Fruit fly (Drosophila melanogaster) whole organism, embryonic: ENCODE measurements around the gene CG17768.

Source experiments
- Adf1 ChIP-seq: fragments of 200-800 bp; sonication (Bioruptor generic); IDR thresholded peaks from 2 replicates; pipeline ENCODE4 v1.3.6; 2022; ENCODE audit warnings: missing biosample characterization, missing genetic modification characterization
- B-H1 ChIP-seq: fragments of 200-800 bp; sonication (Bioruptor generic); IDR thresholded peaks from 3 replicates; pipeline ENCODE4 v1.3.6; 2022; ENCODE audit warnings: missing biosample characterization, missing genetic modification characterization
- CG10267 ChIP-seq: fragments of 200-800 bp; sonication (Bioruptor generic); optimal IDR thresholded peaks from 2 replicates; lab custom pipeline; 2018; ENCODE audit warnings: missing biosample characterization, mild to moderate bottlenecking, missing genetic modification characterization, moderate library complexity
- CG10565 ChIP-seq: fragments of 200-800 bp; sonication (Bioruptor generic); optimal IDR thresholded peaks from 3 replicates; lab custom pipeline; 2016; ENCODE audit warnings: missing biosample characterization, mild to moderate bottlenecking, missing genetic modification characterization
- CG12155 ChIP-seq: fragments of 200-800 bp; sonication (Bioruptor generic); optimal IDR thresholded peaks from 3 replicates; lab custom pipeline; 2016; ENCODE audit warnings: missing biosample characterization, missing genetic modification characterization
- CG13287 ChIP-seq: fragments of 200-800 bp; sonication (Bioruptor generic); IDR thresholded peaks from 2 replicates; pipeline ENCODE4 v1.3.6; 2022; ENCODE audit warnings: missing biosample characterization, missing genetic modification characterization; ENCODE audit not compliant: partially characterized antibody
- CG13296 ChIP-seq: fragments of 200-800 bp; sonication (Bioruptor generic); optimal IDR thresholded peaks from 3 replicates; lab custom pipeline; 2018; ENCODE audit warnings: missing biosample characterization, mild to moderate bottlenecking, missing genetic modification characterization
- CG14860 ChIP-seq: fragments of 200-800 bp; sonication (Bioruptor generic); IDR thresholded peaks from 3 replicates; pipeline ENCODE4 v1.3.6; 2022; ENCODE audit warnings: missing biosample characterization, missing genetic modification characterization; ENCODE audit not compliant: partially characterized antibody
- CG15479 ChIP-seq: fragments of 200-800 bp; sonication (Bioruptor generic); optimal IDR thresholded peaks from 3 replicates; lab custom pipeline; 2019; ENCODE audit warnings: missing biosample characterization, mild to moderate bottlenecking, missing genetic modification characterization, moderate library complexity
- CG16779 ChIP-seq: fragments of 200-800 bp; sonication (Bioruptor generic); IDR thresholded peaks from 2 replicates; pipeline ENCODE4 v1.3.6; 2022; ENCODE audit warnings: missing biosample characterization, missing genetic modification characterization
- CG3065 ChIP-seq: fragments of 200-800 bp; sonication (Bioruptor generic); optimal IDR thresholded peaks from 2 replicates; lab custom pipeline; 2016; ENCODE audit warnings: missing biosample characterization, missing genetic modification characterization
- CG4404 ChIP-seq: fragments of 200-800 bp; sonication (Bioruptor generic); IDR thresholded peaks from 2 replicates; pipeline ENCODE4 v1.3.6; 2022; ENCODE audit warnings: missing biosample characterization, missing genetic modification characterization
- CG4854 ChIP-seq: fragments of 200-800 bp; sonication (Bioruptor generic); optimal IDR thresholded peaks from 2 replicates; lab custom pipeline; 2016; ENCODE audit warnings: missing biosample characterization, missing genetic modification characterization, inconsistent platforms
- CG6254 ChIP-seq: fragments of 200-800 bp; sonication (Bioruptor generic); optimal IDR thresholded peaks from 3 replicates; lab custom pipeline; 2017; ENCODE audit warnings: mild to moderate bottlenecking, missing biosample characterization, missing genetic modification reagents, missing genetic modification characterization
- CG6854 ChIP-seq: fragments of 200-800 bp; sonication (Bioruptor generic); optimal IDR thresholded peaks from 3 replicates; lab custom pipeline; 2017; ENCODE audit warnings: missing biosample characterization, mild to moderate bottlenecking, missing genetic modification characterization
- CG7786 ChIP-seq: fragments of 200-800 bp; sonication (Bioruptor generic); optimal IDR thresholded peaks from 2 replicates; lab custom pipeline; 2016; ENCODE audit warnings: missing biosample characterization, missing genetic modification characterization
- CG9609 ChIP-seq: fragments of 200-800 bp; sonication (Bioruptor generic); optimal IDR thresholded peaks from 3 replicates; lab custom pipeline; 2016; ENCODE audit warnings: missing biosample characterization, missing genetic modification characterization
- Chrac-16 ChIP-seq: fragments of 200-800 bp; sonication (Bioruptor generic); optimal IDR thresholded peaks from 3 replicates; lab custom pipeline; 2016; ENCODE audit warnings: missing biosample characterization, missing genetic modification characterization
- E2f2 ChIP-seq: fragments of 200-800 bp; sonication (Bioruptor generic); IDR thresholded peaks from 2 replicates; pipeline ENCODE4 v1.3.6; 2022; ENCODE audit warnings: missing biosample characterization, missing genetic modification characterization
- Fer2 ChIP-seq: fragments of 200-800 bp; sonication (Bioruptor generic); optimal IDR thresholded peaks from 2 replicates; lab custom pipeline; 2018; ENCODE audit warnings: missing biosample characterization, mild to moderate bottlenecking, missing genetic modification characterization, moderate library complexity
- Fer3 ChIP-seq: fragments of 200-800 bp; sonication (Bioruptor generic); optimal IDR thresholded peaks from 2 replicates; lab custom pipeline; 2018; ENCODE audit warnings: missing biosample characterization, mild to moderate bottlenecking, missing genetic modification characterization, moderate library complexity
- HLH54F ChIP-seq: fragments of 200-800 bp; sonication (Bioruptor generic); optimal IDR thresholded peaks from 3 replicates; lab custom pipeline; 2016; ENCODE audit warnings: missing biosample characterization, missing genetic modification characterization
- Hmx ChIP-seq: fragments of 200-800 bp; sonication (Bioruptor generic); optimal IDR thresholded peaks from 2 replicates; lab custom pipeline; 2016; ENCODE audit warnings: missing biosample characterization, missing genetic modification characterization
- Hr78 ChIP-seq, 2 experiments: fragments of 200-800 bp in 1 of 2; fragments of >200 bp in 1 of 2; sonication (Bioruptor generic) in 1 of 2; optimal IDR thresholded peaks; 2 replicates each; lab custom pipeline; 2017 to 2019; ENCODE audit warnings: missing biosample characterization in 2 of 2, missing genetic modification characterization in 2 of 2, mild to moderate bottlenecking in 1 of 2, moderate library complexity in 1 of 2
- Max ChIP-seq: fragments of 200-800 bp; sonication (Bioruptor generic); optimal IDR thresholded peaks from 2 replicates; lab custom pipeline; 2016; ENCODE audit warnings: missing biosample characterization, mild to moderate bottlenecking, missing genetic modification characterization
- Mes4 ChIP-seq: fragments of 200-800 bp; sonication (Bioruptor generic); optimal IDR thresholded peaks from 2 replicates; lab custom pipeline; 2016; ENCODE audit warnings: missing biosample characterization, missing genetic modification characterization
- Ravus ChIP-seq: fragments of 200-800 bp; sonication (Bioruptor generic); IDR thresholded peaks from 2 replicates; pipeline ENCODE4 v1.3.6; 2022; ENCODE audit warnings: missing biosample characterization, missing genetic modification characterization
- Rx ChIP-seq: fragments of 200-800 bp; sonication (Bioruptor generic); IDR thresholded peaks from 2 replicates; pipeline ENCODE4 v1.3.6; 2022; ENCODE audit warnings: missing biosample characterization, missing genetic modification characterization
- Scr ChIP-seq: fragments of 200-800 bp; sonication (Bioruptor generic); IDR thresholded peaks from 2 replicates; pipeline ENCODE4 v1.3.6; 2022; ENCODE audit warnings: missing biosample characterization, missing genetic modification characterization; ENCODE audit not compliant: partially characterized antibody
- Sry-δ ChIP-seq: fragments of 200-800 bp; sonication (Bioruptor generic); optimal IDR thresholded peaks from 2 replicates; lab custom pipeline; 2016; ENCODE audit warnings: missing biosample characterization, missing genetic modification characterization
- TFAM ChIP-seq: fragments of 200-800 bp; sonication (Bioruptor generic); optimal IDR thresholded peaks from 2 replicates; lab custom pipeline; 2017; ENCODE audit warnings: missing biosample characterization, missing genetic modification characterization, inconsistent platforms
- ato ChIP-seq: fragments of 200-800 bp; sonication (Bioruptor generic); IDR thresholded peaks from 2 replicates; pipeline ENCODE4 v1.3.6; 2022; ENCODE audit warnings: missing biosample characterization, missing genetic modification characterization; ENCODE audit not compliant: partially characterized antibody
- az2 ChIP-seq: fragments of 200-800 bp; sonication (Bioruptor generic); optimal IDR thresholded peaks from 3 replicates; lab custom pipeline; 2016; ENCODE audit warnings: missing biosample characterization, missing genetic modification characterization
- corto ChIP-seq: fragments of 200-800 bp; sonication (Bioruptor generic); optimal IDR thresholded peaks from 2 replicates; lab custom pipeline; 2016; ENCODE audit warnings: missing biosample characterization, mild to moderate bottlenecking, missing genetic modification characterization, moderate library complexity
- cwo ChIP-seq: fragments of 200-800 bp; sonication (Bioruptor generic); optimal IDR thresholded peaks from 3 replicates; lab custom pipeline; 2017; ENCODE audit warnings: missing biosample characterization, missing genetic modification characterization, mild to moderate bottlenecking, moderate library complexity, missing genetic modification reagents
- da ChIP-seq: fragments of 200-800 bp; sonication (Bioruptor generic); optimal IDR thresholded peaks from 2 replicates; lab custom pipeline; 2016; ENCODE audit warnings: missing biosample characterization, missing genetic modification characterization
- gcm2 ChIP-seq: fragments of 200-800 bp; sonication (Bioruptor generic); optimal IDR thresholded peaks from 2 replicates; lab custom pipeline; 2016; ENCODE audit warnings: missing biosample characterization, missing genetic modification characterization
- hb ChIP-seq: fragments of 200-800 bp; sonication (Bioruptor generic); IDR thresholded peaks from 3 replicates; pipeline ENCODE4 v1.3.6; 2022; ENCODE audit warnings: missing biosample characterization, missing genetic modification characterization; ENCODE audit not compliant: partially characterized antibody
- hbn ChIP-seq: fragments of 200-800 bp; sonication (Bioruptor generic); IDR thresholded peaks from 2 replicates; pipeline ENCODE4 v1.3.6; 2022; ENCODE audit warnings: missing biosample characterization, missing genetic modification characterization; ENCODE audit not compliant: partially characterized antibody
- hkb ChIP-seq, 2 experiments: fragments of 200-800 bp in 1 of 2; fragments of >200 bp in 1 of 2; sonication (Bioruptor generic) in 1 of 2; IDR thresholded peaks in 1 of 2; optimal IDR thresholded peaks in 1 of 2; 2 replicates each; pipeline versions ENCODE4 v1.3.6 to Lab custom; 2017 to 2022; ENCODE audit warnings: missing biosample characterization in 1 of 2, missing genetic modification characterization in 1 of 2
- kah ChIP-seq: fragments of 200-800 bp; sonication (Bioruptor generic); optimal IDR thresholded peaks from 2 replicates; lab custom pipeline; 2018; ENCODE audit warnings: missing biosample characterization, mild to moderate bottlenecking, missing genetic modification characterization
- lilli ChIP-seq: fragments of 200-800 bp; sonication (Bioruptor generic); optimal IDR thresholded peaks from 3 replicates; lab custom pipeline; 2016; ENCODE audit warnings: missing biosample characterization, missing genetic modification characterization
- p53 ChIP-seq: fragments of 200-800 bp; sonication (Bioruptor generic); optimal IDR thresholded peaks from 2 replicates; lab custom pipeline; 2016; ENCODE audit warnings: missing biosample characterization, missing genetic modification characterization
- pum ChIP-seq: fragments of 200-800 bp; sonication (Bioruptor generic); optimal IDR thresholded peaks from 2 replicates; lab custom pipeline; 2016; ENCODE audit warnings: missing biosample characterization, missing genetic modification characterization
- scrt ChIP-seq: fragments of 200-800 bp; sonication (Bioruptor generic); optimal IDR thresholded peaks from 2 replicates; lab custom pipeline; 2018; ENCODE audit warnings: missing biosample characterization, mild to moderate bottlenecking, missing genetic modification characterization, moderate library complexity
- slou ChIP-seq: fragments of 200-800 bp; sonication (Bioruptor generic); optimal IDR thresholded peaks from 3 replicates; lab custom pipeline; 2016; ENCODE audit warnings: missing biosample characterization, missing genetic modification characterization
- ttk ChIP-seq: fragments of 200-800 bp; sonication (Bioruptor generic); IDR thresholded peaks from 2 replicates; pipeline ENCODE4 v2.1.2; 2022; ENCODE audit warnings: missing biosample characterization, missing genetic modification characterization
- vfl ChIP-seq: fragments of 200-800 bp; sonication (Bioruptor generic); optimal IDR thresholded peaks from 2 replicates; lab custom pipeline; 2016; ENCODE audit warnings: missing biosample characterization, missing genetic modification characterization

CG17768 gene

dm6 chr2L:10418981-10419380 is 14.0 kb upstream of the CG17768 start, which contains the start of gene RfC3 (continued):
- TF ChIP-seq hkb (optimal IDR thresholded peaks at IDR 0.05; lab: Kevin White, UChicago) (no peak), hkb (GFP tag; IDR thresholded peaks at IDR 0.05; lab: Robert Waterston, UW) (no peak), Hr78 (GFP tag; optimal IDR thresholded peaks at IDR 0.05; lab: Kevin White, UChicago) (peak in 1 of 2 experiments; percentile 93), CG15479 (GFP tag; lab: Kevin White, UChicago) (no peak), CG16779 (GFP tag; lab: Robert Waterston, UW) (no peak), hbn (peak; percentile 79), Mes4 (GFP tag; lab: Kevin White, UChicago) (no peak), CG13296 (GFP tag; lab: Kevin White, UChicago) (no peak), vfl (GFP tag; lab: Kevin White, UChicago) (no peak), ato (GFP tag; lab: Robert Waterston, UW) (peak; percentile 94), Scr (peak; percentile 81), gcm2 (GFP tag; lab: Kevin White, UChicago) (no peak), HLH54F (GFP tag; lab: Kevin White, UChicago) (no peak), Ravus (GFP tag; lab: Robert Waterston, UW) (no peak), Max (GFP tag; lab: Kevin White, UChicago) (peak; percentile 28), Sry-δ (GFP tag; lab: Kevin White, UChicago) (peak; percentile 31), kah (GFP tag; lab: Kevin White, UChicago) (peak; percentile 62), CG4854 (no peak), E2f2 (GFP tag; lab: Robert Waterston, UW) (peak; percentile 90), CG9609 (GFP tag; lab: Kevin White, UChicago) (no peak), B-H1 (GFP tag; lab: Robert Waterston, UW) (no peak), CG14860 (peak; percentile 91), CG10565 (GFP tag; lab: Kevin White, UChicago) (no peak), Adf1 (GFP tag; lab: Robert Waterston, UW) (no peak), ttk (no peak), hb (GFP tag; lab: Robert Waterston, UW) (peak; percentile 80), Fer2 (tag; lab: Kevin White, UChicago) (no peak), CG12155 (no peak), scrt (GFP tag; lab: Kevin White, UChicago) (peak; percentile 90), CG10267 (tag; lab: Kevin White, UChicago) (peak; percentile 21), CG13287 (GFP tag; lab: Robert Waterston, UW) (peak; percentile 92)

dm6 chr2L:10413251-10414127 is 8.5 kb upstream of the CG17768 start, which contains the start of the genes CG5355 and Klp31E:
Gene CG5355, minus strand, starts transcription at chr2L:10413463.
Gene Klp31E, plus strand, starts transcription at chr2L:10414017.
- no peak; the same call in 1 of the 2 replicates for TF ChIP-seq CG4404 (GFP tag; lab: Robert Waterston, UW)
- peak; percentile 66 for TF ChIP-seq Chrac-16
- no peak for TF ChIP-seq Ravus (GFP tag; lab: Robert Waterston, UW)
- TF ChIP-seq CG6854 (GFP tag; lab: Kevin White, UChicago) = no peak
- peak; percentile 41 for TF ChIP-seq da (GFP tag; lab: Kevin White, UChicago)
- TF ChIP-seq slou (GFP tag; lab: Kevin White, UChicago) = peak; percentile 12
- TF ChIP-seq CG7786 (GFP tag; lab: Kevin White, UChicago) = peak; percentile 43
- TF ChIP-seq corto (GFP tag; lab: Kevin White, UChicago) = no peak
- no peak for TF ChIP-seq TFAM (GFP tag; lab: Kevin White, UChicago)
- TF ChIP-seq lilli (GFP tag; lab: Kevin White, UChicago) = peak; percentile 74
- no peak for TF ChIP-seq p53
- no peak for TF ChIP-seq CG3065 (GFP tag; lab: Kevin White, UChicago)
- TF ChIP-seq cwo (GFP tag; lab: Kevin White, UChicago) = no peak
- TF ChIP-seq CG6254 (GFP tag; lab: Kevin White, UChicago) = no peak
- TF ChIP-seq Rx (GFP tag; lab: Robert Waterston, UW) = no peak
- TF ChIP-seq Hmx (GFP tag; lab: Kevin White, UChicago) = no peak
- peak; percentile 58 for TF ChIP-seq pum (GFP tag; lab: Kevin White, UChicago)
- TF ChIP-seq Fer3 (tag; lab: Kevin White, UChicago) = peak; percentile 49
- peak; percentile 35 for TF ChIP-seq gcm2 (GFP tag; lab: Kevin White, UChicago)
- TF ChIP-seq az2 = peak; percentile 69
